Worm (Caenorhabditis elegans) whole organism, young adult: ENCODE data around the gene pals-18.

ENCODE experiments used
- B0261.1 ChIP-seq: sonication (generic microtip); optimal IDR thresholded peaks from 2 replicates; lab custom pipeline; 2016; ENCODE audit warnings: mild to moderate bottlenecking, missing genetic modification characterization, moderate library complexity, missing compliant biosample characterization
- C06A6.2 ChIP-seq: fragments of 200-800 bp; sonication (Bioruptor generic); conservative IDR thresholded peaks from 2 replicates; pipeline ENCODE4 v1.3.6; 2022; ENCODE audit warnings: missing genetic modification characterization, missing compliant biosample characterization
- F10E7.11 ChIP-seq: sonication (generic microtip); optimal IDR thresholded peaks from 2 replicates; lab custom pipeline; 2017; ENCODE audit warnings: mild to moderate bottlenecking, missing genetic modification characterization, moderate library complexity, missing compliant biosample characterization
- F22D6.2 ChIP-seq: sonication (generic microtip); optimal IDR thresholded peaks from 2 replicates; lab custom pipeline; 2016; ENCODE audit warnings: mild to moderate bottlenecking, missing genetic modification characterization, missing compliant biosample characterization
- Y53G8AR.9 ChIP-seq: fragments of 200-800 bp; sonication (Bioruptor generic); conservative IDR thresholded peaks from 2 replicates; pipeline ENCODE4 v1.3.6; 2022; ENCODE audit warnings: missing genetic modification reagents, missing genetic modification characterization, missing compliant biosample characterization
- Y67H2A.10 ChIP-seq: fragments of 200-800 bp; sonication (Bioruptor generic); conservative IDR thresholded peaks from 2 replicates; pipeline ENCODE4 v1.3.6; 2022; ENCODE audit warnings: missing genetic modification reagents, missing genetic modification characterization, missing compliant biosample characterization
- Y95B8A.8 ChIP-seq: fragments of 200-800 bp; sonication (Bioruptor generic); IDR thresholded peaks from 2 replicates; pipeline ENCODE4 v1.3.6; 2022; ENCODE audit warnings: missing genetic modification reagents, missing genetic modification characterization, missing compliant biosample characterization
- ZK185.1 ChIP-seq: sonication (generic microtip); optimal IDR thresholded peaks from 2 replicates; lab custom pipeline; 2016; ENCODE audit warnings: mild to moderate bottlenecking, missing genetic modification characterization, missing compliant biosample characterization; ENCODE audit not compliant: poor library complexity, severe bottlenecking
- aptf-3 ChIP-seq: fragments of 200-800 bp; sonication (Bioruptor generic); IDR thresholded peaks from 2 replicates; pipeline ENCODE4 v1.3.6; 2022; ENCODE audit warnings: missing genetic modification characterization, missing compliant biosample characterization
- attf-3 ChIP-seq: fragments of 200-800 bp; sonication (Bioruptor generic); conservative IDR thresholded peaks from 2 replicates; pipeline ENCODE4 v1.3.6; 2022; ENCODE audit warnings: missing genetic modification reagents, missing genetic modification characterization, missing compliant biosample characterization
- attf-6 ChIP-seq: fragments of 200-800 bp; sonication (Bioruptor generic); IDR thresholded peaks from 2 replicates; pipeline ENCODE4 v1.3.6; 2022; ENCODE audit warnings: missing genetic modification reagents, missing genetic modification characterization, missing compliant biosample characterization
- bed-1 ChIP-seq: fragments of 200-800 bp; sonication (Bioruptor generic); IDR thresholded peaks from 2 replicates; pipeline ENCODE4 v1.3.6; 2022; ENCODE audit warnings: missing genetic modification reagents, missing genetic modification characterization, missing compliant biosample characterization
- ceh-27 ChIP-seq: fragments of 200-800 bp; sonication (Bioruptor generic); optimal IDR thresholded peaks from 2 replicates; lab custom pipeline; 2018; ENCODE audit warnings: mild to moderate bottlenecking, missing genetic modification characterization, moderate library complexity, missing compliant biosample characterization
- ceh-40 ChIP-seq: fragments of 200-800 bp; sonication (Bioruptor generic); IDR thresholded peaks from 2 replicates; pipeline ENCODE4 v1.3.6; 2022; ENCODE audit warnings: missing genetic modification characterization, missing compliant biosample characterization
- ceh-58 ChIP-seq: fragments of 200-800 bp; sonication (Bioruptor generic); IDR thresholded peaks from 2 replicates; pipeline ENCODE4 v1.3.6; 2022; ENCODE audit warnings: missing genetic modification characterization, missing compliant biosample characterization
- ceh-79 ChIP-seq: sonication (generic microtip); optimal IDR thresholded peaks from 2 replicates; lab custom pipeline; 2017; ENCODE audit warnings: mild to moderate bottlenecking, missing genetic modification characterization, missing compliant biosample characterization
- die-1 ChIP-seq: sonication (generic microtip); optimal IDR thresholded peaks from 2 replicates; lab custom pipeline; 2016; ENCODE audit warnings: missing genotype, mild to moderate bottlenecking, missing genetic modification characterization, missing compliant biosample characterization
- dox-1 ChIP-seq: fragments of 200-800 bp; sonication (Bioruptor generic); IDR thresholded peaks from 2 replicates; pipeline ENCODE4 v1.3.6; 2022; ENCODE audit warnings: missing genetic modification reagents, missing genetic modification characterization, missing compliant biosample characterization
- dpl-1 ChIP-seq: fragments of 150-350 bp; optimal IDR thresholded peaks from 2 replicates; lab custom pipeline; 2014; ENCODE audit warnings: missing biosample characterization, missing genetic modification reagents, missing genetic modification characterization
- efl-1 ChIP-seq: fragments of 150-350 bp; optimal IDR thresholded peaks from 2 replicates; lab custom pipeline; 2014; ENCODE audit warnings: missing biosample characterization, missing genetic modification reagents, missing genetic modification characterization
- egl-18 ChIP-seq: fragments of 200-800 bp; sonication (Bioruptor generic); IDR thresholded peaks from 2 replicates; pipeline ENCODE4 v1.3.6; 2022; ENCODE audit warnings: missing genetic modification reagents, missing genetic modification characterization, missing compliant biosample characterization
- egl-44 ChIP-seq: fragments of 200-800 bp; sonication (Bioruptor generic); IDR thresholded peaks from 2 replicates; pipeline ENCODE4 v1.3.6; 2022; ENCODE audit warnings: missing genetic modification reagents, missing genetic modification characterization, missing compliant biosample characterization
- egrh-3 ChIP-seq: fragments of 200-800 bp; sonication (Bioruptor generic); IDR thresholded peaks from 2 replicates; pipeline ENCODE4 v1.3.6; 2022; ENCODE audit warnings: missing genetic modification reagents, missing genetic modification characterization, missing compliant biosample characterization
- gei-17 ChIP-seq: fragments of 200-800 bp; sonication (Bioruptor generic); optimal IDR thresholded peaks from 2 replicates; lab custom pipeline; 2018; ENCODE audit warnings: mild to moderate bottlenecking, missing genetic modification characterization, missing compliant biosample characterization
- hmg-20 ChIP-seq: fragments of 200-800 bp; sonication (Bioruptor generic); IDR thresholded peaks from 2 replicates; pipeline ENCODE4 v1.3.6; 2022; ENCODE audit warnings: missing genetic modification reagents, missing genetic modification characterization, missing compliant biosample characterization
- hsf-1 ChIP-seq: fragments of 200-800 bp; sonication (Bioruptor generic); IDR thresholded peaks from 2 replicates; pipeline ENCODE4 v1.3.6; 2022; ENCODE audit warnings: missing genetic modification reagents, missing genetic modification characterization, missing compliant biosample characterization
- lag-1 ChIP-seq: fragments of 200-800 bp; sonication (Bioruptor generic); IDR thresholded peaks from 2 replicates; pipeline ENCODE4 v1.3.6; 2022; ENCODE audit warnings: missing genetic modification reagents, missing genetic modification characterization, missing compliant biosample characterization
- let-526 ChIP-seq: fragments of 200-800 bp; sonication (Bioruptor generic); IDR thresholded peaks from 2 replicates; pipeline ENCODE4 v1.3.6; 2022; ENCODE audit warnings: missing genetic modification reagents, missing genetic modification characterization, missing compliant biosample characterization
- lin-35 ChIP-seq, 3 experiments: fragments of 150-350 bp in 2 of 3; sonication (generic microtip) in 1 of 3; optimal IDR thresholded peaks; 2 replicates each; lab custom pipeline; 2014 to 2018; ENCODE audit warnings: missing biosample characterization in 3 of 3, missing genetic modification characterization in 3 of 3, missing genetic modification reagents in 3 of 3
- lin-40 ChIP-seq: sonication (generic microtip); optimal IDR thresholded peaks from 2 replicates; lab custom pipeline; 2016; ENCODE audit warnings: missing genetic modification characterization, mild to moderate bottlenecking, missing compliant biosample characterization, missing genotype, missing genetic modification reagents
- lir-1 ChIP-seq: fragments of 200-800 bp; sonication (Bioruptor generic); conservative IDR thresholded peaks from 2 replicates; pipeline ENCODE4 v1.3.6; 2022; ENCODE audit warnings: missing genetic modification reagents, missing genetic modification characterization, missing compliant biosample characterization
- lsl-1 ChIP-seq: fragments of 200-800 bp; sonication (Bioruptor generic); optimal IDR thresholded peaks from 2 replicates; lab custom pipeline; 2018; ENCODE audit warnings: mild to moderate bottlenecking, missing genetic modification characterization, moderate library complexity, missing compliant biosample characterization
- madf-6 ChIP-seq: fragments of 200-800 bp; sonication (Bioruptor generic); IDR thresholded peaks from 2 replicates; pipeline ENCODE4 v1.3.6; 2022; ENCODE audit warnings: missing genetic modification reagents, missing genetic modification characterization, missing compliant biosample characterization
- madf-8 ChIP-seq: fragments of 200-800 bp; sonication (Bioruptor generic); conservative IDR thresholded peaks from 2 replicates; pipeline ENCODE4 v1.3.6; 2022; ENCODE audit warnings: missing genetic modification reagents, missing genetic modification characterization, missing compliant biosample characterization
- mcd-1 ChIP-seq: fragments of 200-800 bp; sonication (Bioruptor generic); IDR thresholded peaks from 2 replicates; pipeline ENCODE4 v1.3.6; 2022; ENCODE audit warnings: missing genetic modification reagents, missing genetic modification characterization, missing compliant biosample characterization
- mel-28 ChIP-seq: sonication (generic microtip); optimal IDR thresholded peaks from 2 replicates; lab custom pipeline; 2016; ENCODE audit warnings: borderline replicate concordance, mild to moderate bottlenecking, missing genetic modification characterization, missing compliant biosample characterization
- mxl-1 ChIP-seq: sonication (generic microtip); optimal IDR thresholded peaks from 2 replicates; lab custom pipeline; 2016; ENCODE audit warnings: missing genetic modification characterization, missing compliant biosample characterization
- nfyb-1 ChIP-seq: fragments of 200-800 bp; sonication (Bioruptor generic); IDR thresholded peaks from 2 replicates; pipeline ENCODE4 v1.3.6; 2022; ENCODE audit warnings: missing genetic modification reagents, missing genetic modification characterization, missing compliant biosample characterization
- nhr-179 ChIP-seq: sonication (generic microtip); optimal IDR thresholded peaks from 2 replicates; lab custom pipeline; 2016; ENCODE audit warnings: mild to moderate bottlenecking, missing genetic modification characterization, missing compliant biosample characterization
- nhr-80 ChIP-seq: sonication (generic microtip); optimal IDR thresholded peaks from 2 replicates; lab custom pipeline; 2016; ENCODE audit warnings: missing genetic modification characterization, missing compliant biosample characterization
- rcor-1 ChIP-seq: fragments of 200-800 bp; sonication (Bioruptor generic); IDR thresholded peaks from 2 replicates; pipeline ENCODE4 v1.3.6; 2022; ENCODE audit warnings: missing genetic modification reagents, missing genetic modification characterization, missing compliant biosample characterization
- snpc-3.4 ChIP-seq: sonication (generic microtip); optimal IDR thresholded peaks from 2 replicates; lab custom pipeline; 2017; ENCODE audit warnings: missing genetic modification characterization, mild to moderate bottlenecking, missing compliant biosample characterization, antibody characterized with exemption, moderate library complexity, missing genotype, missing genetic modification reagents
- snpc-4 ChIP-seq, 5 experiments: fragments of 150-350 bp in 1 of 5; sonication (generic microtip) in 4 of 5; optimal IDR thresholded peaks; 2 replicates each; lab custom pipeline; 2014 to 2018; ENCODE audit warnings: missing genetic modification characterization in 5 of 5, missing biosample characterization in 3 of 5, antibody characterized with exemption in 2 of 5, mild to moderate bottlenecking in 2 of 5, missing compliant biosample characterization in 2 of 5, missing genotype in 2 of 5, moderate library complexity in 2 of 5, missing genetic modification reagents in 1 of 5
- unc-130 ChIP-seq: sonication (generic microtip); optimal IDR thresholded peaks from 2 replicates; lab custom pipeline; 2016; ENCODE audit warnings: missing genetic modification reagents, missing genetic modification characterization, missing compliant biosample characterization
- zfh-2 ChIP-seq: fragments of 200-800 bp; sonication (Bioruptor generic); conservative IDR thresholded peaks from 2 replicates; pipeline ENCODE4 v1.3.6; 2022; ENCODE audit warnings: missing genetic modification reagents, missing genetic modification characterization, missing compliant biosample characterization
- ztf-18 ChIP-seq: sonication (generic microtip); optimal IDR thresholded peaks from 2 replicates; lab custom pipeline; 2016; ENCODE audit warnings: missing genotype, mild to moderate bottlenecking, missing genetic modification characterization, missing compliant biosample characterization
- ztf-3 ChIP-seq: fragments of 200-800 bp; sonication (Bioruptor generic); optimal IDR thresholded peaks from 2 replicates; lab custom pipeline; 2018; ENCODE audit warnings: mild to moderate bottlenecking, missing genetic modification characterization, missing compliant biosample characterization

The pals-18 gene

DNA sequence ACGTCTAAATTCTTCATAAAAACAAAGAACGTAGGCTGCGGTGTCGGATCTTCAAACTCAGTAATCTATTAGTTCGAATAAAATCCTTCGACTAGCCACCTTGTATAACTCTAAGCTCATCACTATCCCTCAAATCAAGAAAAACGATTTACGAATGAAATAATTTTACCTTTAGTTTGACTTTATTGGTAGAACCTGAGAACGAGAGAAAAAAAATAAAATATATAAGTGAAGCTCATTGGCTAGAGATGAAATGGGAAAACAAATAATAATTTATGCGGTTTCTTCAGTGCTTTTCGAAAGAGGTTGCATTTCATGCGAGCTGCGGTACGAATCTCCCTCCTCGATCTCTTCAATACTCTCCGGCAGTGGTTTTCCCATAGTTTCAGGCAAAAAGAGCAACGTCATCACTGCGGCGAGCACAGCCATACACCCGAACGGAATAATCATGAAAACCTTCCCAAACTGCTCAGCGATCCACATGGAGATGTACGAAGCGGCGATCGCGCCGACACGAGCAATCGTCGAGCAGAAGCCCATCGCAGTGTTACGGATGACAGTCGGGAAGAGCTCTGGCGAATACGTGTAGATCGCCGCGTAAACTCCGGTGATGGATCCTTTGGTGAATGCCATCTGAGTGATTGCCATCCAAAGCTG is 16.6 kb downstream of the pals-18 start (continued):
- peak; percentile 89 for TF ChIP-seq ZK185.1 (tag; lab: Kevin White, UChicago)
- 0 out of 2 replicates have a peak, but pooled peaks have one; percentile 47 for TF ChIP-seq ceh-40 (GFP tag; lab: Robert Waterston, UW)
- TF ChIP-seq nhr-179 (tag; lab: Kevin White, UChicago) = no peak
- no peak for TF ChIP-seq dpl-1 (GFP tag; lab: Kevin White, UChicago)
- peak; percentile 77; the same call in 1 of the 2 replicates for TF ChIP-seq egl-18 (GFP tag; lab: Robert Waterston, UW)
- TF ChIP-seq bed-1 (GFP tag; lab: Robert Waterston, UW) = no peak
- peak; percentile 79 for TF ChIP-seq die-1 (tag; lab: Kevin White, UChicago)
- TF ChIP-seq mcd-1 (GFP tag; lab: Robert Waterston, UW) = peak; percentile 77
- peak; percentile 79 for TF ChIP-seq hsf-1 (GFP tag; lab: Robert Waterston, UW)
- peak; percentile 51 for TF ChIP-seq snpc-4 (GFP tag; optimal IDR thresholded peaks at IDR 0.05; lab: Kevin White, UChicago)
- TF ChIP-seq snpc-4 (tag; optimal IDR thresholded peaks at IDR 0.05; lab: Kevin White, UChicago) = peak in 3 of 4 experiments; percentile 16 to 60 (median 59)
- TF ChIP-seq ceh-79 (tag; lab: Kevin White, UChicago) = peak; percentile 94
- TF ChIP-seq mxl-1 (tag; lab: Kevin White, UChicago) = peak; percentile 69
- peak; percentile 94 for TF ChIP-seq F10E7.11
- no peak for TF ChIP-seq lag-1
- no peak for TF ChIP-seq ceh-58 (GFP tag; lab: Robert Waterston, UW)
- TF ChIP-seq lin-40 (tag; lab: Kevin White, UChicago) = peak; percentile 79
- no peak for TF ChIP-seq F22D6.2 (tag; lab: Kevin White, UChicago)
- peak; percentile 12 for TF ChIP-seq nhr-80 (tag; lab: Kevin White, UChicago)
- peak; percentile 84 for TF ChIP-seq unc-130 (GFP tag; lab: Kevin White, UChicago)
- no peak for TF ChIP-seq lir-1 (GFP tag; lab: Robert Waterston, UW)
- TF ChIP-seq ztf-18 = peak; percentile 57
- peak; percentile 59 for TF ChIP-seq zfh-2
- TF ChIP-seq let-526 (GFP tag; lab: Robert Waterston, UW) = no peak
- TF ChIP-seq efl-1 (GFP tag; lab: Kevin White, UChicago) = peak; percentile 21
- peak; percentile 47; the same call in 1 of the 2 replicates for TF ChIP-seq egl-44 (GFP tag; lab: Robert Waterston, UW)
- no peak for TF ChIP-seq C06A6.2 (GFP tag; lab: Robert Waterston, UW)
- TF ChIP-seq nfyb-1 = peak; percentile 90
- peak; percentile 71 for TF ChIP-seq lsl-1 (GFP tag; lab: Kevin White, UChicago)
- no peak for TF ChIP-seq attf-3 (GFP tag; lab: Robert Waterston, UW)
- peak; percentile 51 for TF ChIP-seq dox-1 (GFP tag; lab: Robert Waterston, UW)
- TF ChIP-seq lin-35 (GFP tag; optimal IDR thresholded peaks at IDR 0.05; lab: Kevin White, UChicago) = peak in 2 of 3 experiments; percentile 44 to 49
- TF ChIP-seq snpc-3.4 (tag; lab: Kevin White, UChicago) = peak; percentile 61
- no peak for TF ChIP-seq madf-8 (GFP tag; lab: Robert Waterston, UW)
- TF ChIP-seq Y53G8AR.9 (GFP tag; lab: Robert Waterston, UW) = peak; percentile 98
- TF ChIP-seq mel-28 (tag; lab: Kevin White, UChicago) = peak; percentile 41
- TF ChIP-seq rcor-1 (GFP tag; lab: Robert Waterston, UW) = peak; percentile 85
- peak; percentile 75 for TF ChIP-seq gei-17
- TF ChIP-seq hmg-20 = peak; percentile 84
- TF ChIP-seq B0261.1 (tag; lab: Kevin White, UChicago) = peak; percentile 36
- TF ChIP-seq egrh-3 = no peak
- no peak for TF ChIP-seq ceh-27
- TF ChIP-seq madf-6 (GFP tag; lab: Robert Waterston, UW) = peak; percentile 83
- TF ChIP-seq aptf-3 (GFP tag; lab: Robert Waterston, UW) = 0 out of 2 replicates have a peak, but pooled peaks have one; percentile 39
- peak; percentile 85; the same call in 1 of the 2 replicates for TF ChIP-seq Y95B8A.8 (GFP tag; lab: Robert Waterston, UW)
- no peak for TF ChIP-seq Y67H2A.10 (GFP tag; lab: Robert Waterston, UW)
- peak; percentile 74 for TF ChIP-seq ztf-3 (GFP tag; lab: Kevin White, UChicago)
- TF ChIP-seq attf-6 (GFP tag; lab: Robert Waterston, UW) = peak; percentile 82
